Worm (Caenorhabditis elegans) whole organism, L4 larva: ENCODE measurements around the gene bcmo-1.

Experiments used
- F49E8.2 ChIP-seq: sonication (generic microtip); optimal IDR thresholded peaks from 2 replicates; lab custom pipeline; 2016; ENCODE audit warnings: missing compliant biosample characterization, mild to moderate bottlenecking, missing genetic modification characterization, borderline replicate concordance
- ama-1 ChIP-seq: fragments of 150-350 bp; optimal IDR thresholded peaks from 2 replicates; lab custom pipeline; 2014; ENCODE audit warnings: inconsistent platforms, mixed read lengths
- ceh-20 ChIP-seq: fragments of 200-800 bp; sonication (Bioruptor generic); IDR thresholded peaks from 2 replicates; pipeline ENCODE4 v1.3.6; 2022; ENCODE audit warnings: missing genetic modification reagents, missing genetic modification characterization, missing compliant biosample characterization
- ces-1 ChIP-seq: fragments of 150-350 bp; sonication (generic microtip); optimal IDR thresholded peaks from 4 replicates; lab custom pipeline; 2014; ENCODE audit warnings: missing biosample characterization, missing genetic modification reagents, missing genetic modification characterization
- cey-2 ChIP-seq: sonication (generic microtip); optimal IDR thresholded peaks from 3 replicates; lab custom pipeline; 2017; ENCODE audit warnings: missing genetic modification characterization, mild to moderate bottlenecking, missing compliant biosample characterization, antibody characterized with exemption, borderline replicate concordance; ENCODE audit not compliant: insufficient read depth
- gei-8 ChIP-seq: fragments of 200-800 bp; sonication (Bioruptor generic); optimal IDR thresholded peaks from 2 replicates; lab custom pipeline; 2018; ENCODE audit warnings: mild to moderate bottlenecking, missing genetic modification characterization, missing compliant biosample characterization
- jun-1 ChIP-seq: fragments of 150-350 bp; optimal IDR thresholded peaks from 2 replicates; lab custom pipeline; 2014; ENCODE audit warnings: missing biosample characterization, missing genetic modification reagents, missing genetic modification characterization
- nhr-237 ChIP-seq: sonication (generic microtip); optimal IDR thresholded peaks from 2 replicates; lab custom pipeline; 2017; ENCODE audit warnings: missing biosample characterization, missing genetic modification characterization
- nhr-76 ChIP-seq: fragments of 150-350 bp; optimal IDR thresholded peaks from 2 replicates; lab custom pipeline; 2014; ENCODE audit warnings: missing biosample characterization, missing genetic modification characterization

- no peak for TF ChIP-seq ama-1 (lab: Kevin White, UChicago)
- TF ChIP-seq nhr-76 (tag; lab: Kevin White, UChicago), result no peak
- no peak for TF ChIP-seq nhr-237 (tag; lab: Kevin White, UChicago)
- no peak for TF ChIP-seq ceh-20 (GFP tag; lab: Robert Waterston, UW)
- no peak for TF ChIP-seq gei-8 (GFP tag; lab: Kevin White, UChicago)
- no peak for TF ChIP-seq ces-1
- TF ChIP-seq cey-2 (tag; lab: Kevin White, UChicago), result no peak
- TF ChIP-seq jun-1, result no peak
- no peak for TF ChIP-seq F49E8.2 (tag; lab: Kevin White, UChicago)
Measured at ce11 chrII:12806602-12807182, 23.8 kb upstream of the bcmo-1 start, which contains the start of gene spds-1.
